Worm (Caenorhabditis elegans): ENCODE measurements around the gene nmur-1.
A peak's percentile ranks its signal among the peaks of the same experiment; 100 is the strongest.

Gene nmur-1

ce11 chrX:8953011-8953410 is 27.8 kb upstream of the nmur-1 start:
- TF ChIP-seq unc-55 (GFP tag; optimal IDR thresholded peaks at IDR 0.05) (no peak), crh-2 (tag; optimal IDR thresholded peaks at IDR 0.05) (no peak), aly-2 (tag; optimal IDR thresholded peaks at IDR 0.05) (no peak)

- TF ChIP-seq zag-1 (tag; optimal IDR thresholded peaks at IDR 0.05) (no peak), fos-1 (tag; optimal IDR thresholded peaks at IDR 0.05) (no peak), nhr-12 (tag; optimal IDR thresholded peaks at IDR 0.05) (no peak), mbf-1 (tag; optimal IDR thresholded peaks at IDR 0.05) (no peak), mab-5 (tag; optimal IDR thresholded peaks at IDR 0.05) (no peak)
Observed at ce11 chrX:8955808-8956207, 25.0 kb upstream of the nmur-1 start.

ce11 chrX:8957974-8958373 is 22.8 kb upstream of the nmur-1 start:
- TF ChIP-seq ZK546.5 (tag; optimal IDR thresholded peaks at IDR 0.05) (no peak), nhr-23 (tag; optimal IDR thresholded peaks at IDR 0.05) (no peak), sma-9 (GFP tag; optimal IDR thresholded peaks at IDR 0.05) (peak; percentile 5), sma-9 (tag; optimal IDR thresholded peaks at IDR 0.05) (no peak), ama-1 (optimal IDR thresholded peaks at IDR 0.05) (no peak), Y55F3AM.14 (GFP tag; optimal IDR thresholded peaks at IDR 0.05) (no peak), nhr-12 (tag; optimal IDR thresholded peaks at IDR 0.05) (no peak), mdl-1 (tag; optimal IDR thresholded peaks at IDR 0.05) (no peak)

ce11 chrX:8961120-8961834 is 19.5 kb upstream of the nmur-1 start, which contains the start of gene aexr-3:
aexr-3 (minus strand) TSS chrX:8961170.
- peak; percentile 24 for TF ChIP-seq dmd-4 (tag; optimal IDR thresholded peaks at IDR 0.05)
- TF ChIP-seq F13H6.1 (tag; optimal IDR thresholded peaks at IDR 0.05), result no peak

- TF ChIP-seq alr-1 (tag; optimal IDR thresholded peaks at IDR 0.05) (no peak), sma-9 (GFP tag; optimal IDR thresholded peaks at IDR 0.05) (no peak), sma-9 (tag; optimal IDR thresholded peaks at IDR 0.05) (no peak), nhr-11 (tag; optimal IDR thresholded peaks at IDR 0.05) (no peak), ZK546.5 (tag; optimal IDR thresholded peaks at IDR 0.05) (no peak), nhr-23 (tag; optimal IDR thresholded peaks at IDR 0.05) (no peak), sma-3 (GFP tag; optimal IDR thresholded peaks at IDR 0.05) (no peak), ceh-16 (tag; optimal IDR thresholded peaks at IDR 0.05) (no peak), ztf-11 (tag; optimal IDR thresholded peaks at IDR 0.05) (no peak), mab-5 (tag; optimal IDR thresholded peaks at IDR 0.05) (no peak), dmd-4 (tag; optimal IDR thresholded peaks at IDR 0.05) (no peak), Y55F3AM.14 (GFP tag; optimal IDR thresholded peaks at IDR 0.05) (no peak), F13H6.1 (tag; optimal IDR thresholded peaks at IDR 0.05) (no peak), ztf-4 (tag; optimal IDR thresholded peaks at IDR 0.05) (no peak), crh-2 (tag; optimal IDR thresholded peaks at IDR 0.05) (no peak), elt-3 (tag; optimal IDR thresholded peaks at IDR 0.05) (no peak), nhr-25 (tag; optimal IDR thresholded peaks at IDR 0.05) (no peak), snpc-4 (tag; optimal IDR thresholded peaks at IDR 0.05) (no peak), zag-1 (tag; optimal IDR thresholded peaks at IDR 0.05) (no peak), unc-62 (GFP tag; optimal IDR thresholded peaks at IDR 0.05) (no peak), gmeb-1 (tag; optimal IDR thresholded peaks at IDR 0.05) (no peak)
Observed at ce11 chrX:8963469-8963868, 17.3 kb upstream of the nmur-1 start.

ce11 chrX:8969111-8970048 is 11.4 kb upstream of the nmur-1 start:
- TF ChIP-seq ztf-4 (tag; optimal IDR thresholded peaks at IDR 0.05) (no peak), fos-1 (tag; optimal IDR thresholded peaks at IDR 0.05) (peak; percentile 36), sma-3 (GFP tag; optimal IDR thresholded peaks at IDR 0.05) (peak; percentile 47), nhr-21 (tag; optimal IDR thresholded peaks at IDR 0.05) (peak; percentile 52), unc-55 (GFP tag; optimal IDR thresholded peaks at IDR 0.05) (peak; percentile 51), Y55F3AM.14 (GFP tag; optimal IDR thresholded peaks at IDR 0.05) (peak; percentile 45), sem-4 (tag; optimal IDR thresholded peaks at IDR 0.05) (no peak), nhr-25 (tag; optimal IDR thresholded peaks at IDR 0.05) (peak; percentile 29)
